Worm (Caenorhabditis elegans): ENCODE measurements around the gene C29E4.9.
"Not testable (repeated sequence)": the region's sequence is repeated elsewhere in the genome, so short reads cannot be mapped to it uniquely, and the experiment has no call there.

Gene C29E4.9

DNA sequence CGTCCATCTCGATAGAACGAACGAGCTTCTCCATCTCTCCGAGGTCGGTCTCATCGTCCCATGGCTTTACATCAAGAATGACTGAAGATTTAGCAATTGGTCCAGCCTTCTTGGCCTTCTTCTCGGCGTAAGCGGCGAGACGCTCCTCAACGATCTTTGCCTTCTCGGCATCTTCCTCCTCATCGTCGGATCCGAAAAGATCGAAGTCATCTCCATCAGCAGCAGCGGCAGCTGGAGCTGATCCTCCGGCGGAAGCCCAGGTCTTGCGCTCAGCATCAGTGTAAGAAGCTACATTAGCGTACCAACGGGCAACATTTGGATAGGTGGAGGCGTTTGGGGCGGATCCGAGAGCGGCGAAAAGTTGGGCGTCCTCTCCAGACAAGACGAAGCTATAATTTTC is 15.8 kb upstream of the C29E4.9 start:
- TF ChIP-seq ceh-43 (GFP tag; optimal IDR thresholded peaks at IDR 0.05) (no peak), flh-1 (GFP tag; optimal IDR thresholded peaks at IDR 0.05) (no peak), ham-2 (GFP tag; optimal IDR thresholded peaks at IDR 0.05) (no peak), drap-1 (GFP tag; optimal IDR thresholded peaks at IDR 0.05) (no peak), sem-2 (GFP tag; optimal IDR thresholded peaks at IDR 0.05) (no peak), tbx-8 (GFP tag; optimal IDR thresholded peaks at IDR 0.05) (no peak), nhr-237 (tag; optimal IDR thresholded peaks at IDR 0.05) (no peak)

DNA sequence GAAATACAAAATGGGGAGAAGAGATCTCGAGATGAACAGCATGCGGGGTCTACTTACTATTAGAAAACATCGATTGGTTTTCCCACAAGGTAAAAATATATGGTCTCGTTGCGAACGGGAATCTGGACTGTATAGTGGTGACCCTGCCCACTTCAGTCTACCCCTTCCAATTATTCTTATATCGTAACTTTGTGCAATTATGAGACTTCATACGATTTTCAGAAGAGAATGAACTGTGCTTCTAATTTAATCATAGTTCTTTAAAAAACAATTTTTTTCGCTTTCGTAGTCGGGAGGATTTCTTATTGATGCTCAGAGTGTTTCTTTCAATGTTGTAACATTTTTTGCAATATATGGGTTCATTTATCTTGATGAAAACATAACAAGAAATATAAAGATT is 15.2 kb upstream of the C29E4.9 start, which contains the start of gene F54H12.5:
Gene F54H12.5 (minus strand): TSS at position 101 of the 400 bp plus-strand sequence.
- no peak for TF ChIP-seq sptf-1 (tag; optimal IDR thresholded peaks at IDR 0.05)
- TF ChIP-seq unc-39 (tag; optimal IDR thresholded peaks at IDR 0.05), result no peak
- no peak for TF ChIP-seq lin-32 (GFP tag; optimal IDR thresholded peaks at IDR 0.05)
- TF ChIP-seq lsy-2 (tag; optimal IDR thresholded peaks at IDR 0.05), result no peak
- TF ChIP-seq tbx-8 (GFP tag; optimal IDR thresholded peaks at IDR 0.05), result no peak
- TF ChIP-seq ceh-39 (tag; optimal IDR thresholded peaks at IDR 0.05), result peak; percentile 27

- TF ChIP-seq nhr-12 (tag; optimal IDR thresholded peaks at IDR 0.05), result no peak
- no peak for TF ChIP-seq lin-32 (GFP tag; optimal IDR thresholded peaks at IDR 0.05)
- no peak for TF ChIP-seq nhr-76 (tag; optimal IDR thresholded peaks at IDR 0.05)
- TF ChIP-seq drap-1 (GFP tag; optimal IDR thresholded peaks at IDR 0.05), result no peak
Measured at ce11 chrIII:7969121-7969520, 12.3 kb upstream of the C29E4.9 start, which contains the start of the genes F54H12.8 and F54H12.7. Gene F54H12.8 (minus strand): TSS chrIII:7969221. Gene F54H12.7 (plus strand): TSS chrIII:7969349.

DNA sequence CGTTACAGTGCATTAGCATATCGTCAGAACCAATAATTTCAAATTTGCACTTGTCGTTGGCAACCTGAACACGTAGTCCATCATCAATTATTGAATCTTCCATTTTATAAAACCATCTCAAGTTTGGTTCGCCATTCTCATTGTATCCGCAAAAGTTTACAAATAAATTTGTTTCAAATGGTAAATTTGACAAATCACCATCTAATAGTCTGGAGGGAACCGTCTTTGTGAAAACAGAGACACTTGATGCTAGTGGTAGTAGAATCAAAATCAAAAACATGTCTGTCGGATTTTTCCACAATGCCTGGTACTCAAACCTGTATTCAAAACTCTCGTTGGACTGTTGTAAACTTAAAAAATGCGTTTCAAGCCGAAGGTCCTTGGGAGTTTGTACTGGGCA is 7.4 kb upstream of the C29E4.9 start, which contains the start of gene F54H12.2:
Gene F54H12.2 (plus strand): TSS at position 301 of the 400 bp plus-strand sequence.
- TF ChIP-seq elt-1 (tag; optimal IDR thresholded peaks at IDR 0.05; ENCODE audit: borderline replicate concordance, insufficient read depth); mls-2 (tag; optimal IDR thresholded peaks at IDR 0.05); ceh-83 (GFP tag; optimal IDR thresholded peaks at IDR 0.05): not testable (repeated sequence)

- TF ChIP-seq lin-32 (GFP tag; optimal IDR thresholded peaks at IDR 0.05); lsy-2 (tag; optimal IDR thresholded peaks at IDR 0.05); ceh-39 (tag; optimal IDR thresholded peaks at IDR 0.05): not testable (repeated sequence)
Measured at ce11 chrIII:7962641-7963040, 5.8 kb upstream of the C29E4.9 start, which contains the start of gene F54H12.4. Gene F54H12.4 (minus strand): TSS chrIII:7962741.

DNA sequence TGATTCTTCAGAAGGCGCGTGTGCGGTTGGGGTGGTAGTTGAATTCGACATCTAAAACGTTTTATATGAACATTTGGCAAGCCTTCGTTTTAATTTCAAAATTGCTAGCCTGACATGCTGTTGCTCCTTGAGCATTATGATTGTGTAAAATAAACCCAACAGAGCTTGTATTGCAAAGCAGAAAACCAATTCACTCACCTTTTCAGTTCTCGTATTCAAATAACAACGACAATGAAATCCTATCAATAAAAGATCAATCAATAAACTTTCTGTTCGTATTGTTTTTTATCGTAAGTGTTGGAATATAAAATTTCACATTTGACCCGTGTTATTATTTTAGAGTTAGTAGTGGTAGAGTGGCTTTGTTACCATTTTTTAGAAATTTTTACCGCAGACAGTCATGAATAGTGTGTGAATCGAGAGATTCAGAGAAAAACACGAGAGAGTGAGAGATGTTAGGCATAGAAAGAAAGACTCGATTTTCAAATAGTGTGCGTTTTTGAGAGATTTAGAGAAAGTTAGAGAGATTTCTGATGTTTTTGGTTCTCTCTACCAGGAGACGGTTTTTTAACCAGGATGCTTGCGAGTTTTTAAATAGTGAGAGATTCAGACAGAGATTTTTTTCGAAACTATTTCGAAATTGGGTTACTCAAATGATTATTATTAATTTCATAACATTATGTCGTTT is 2.2 kb upstream of the C29E4.9 start, which contains the start of gene F54H12.10:
Gene F54H12.10 (minus strand): TSS at position 51 of the 688 bp plus-strand sequence.
- not testable (repeated sequence) for TF ChIP-seq zip-8 (tag; optimal IDR thresholded peaks at IDR 0.05); cnd-1 (tag; optimal IDR thresholded peaks at IDR 0.05); ceh-83 (GFP tag; optimal IDR thresholded peaks at IDR 0.05)

DNA sequence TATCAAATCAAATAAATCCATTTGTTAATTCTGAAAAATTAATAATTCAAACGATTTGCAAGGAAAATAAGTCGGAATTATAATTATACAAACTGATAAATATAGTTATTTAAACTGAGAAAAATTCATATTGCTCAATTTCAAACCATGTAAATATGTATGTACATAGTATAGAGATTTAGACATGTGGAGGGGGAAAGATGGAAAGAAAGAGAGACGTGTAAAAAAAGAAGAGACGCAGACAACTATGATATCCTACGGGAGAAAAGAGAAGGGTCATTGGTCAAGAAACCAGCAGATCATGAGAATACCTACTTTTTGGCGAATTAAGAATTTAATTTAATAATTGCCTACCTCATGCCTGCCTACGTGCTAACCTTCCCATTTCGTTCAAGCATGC is 1.2 kb upstream of the C29E4.9 start, which contains the start of gene C29E4.11:
Gene C29E4.11 (minus strand): TSS at position 30 of the 400 bp plus-strand sequence.
- TF ChIP-seq ces-1 (GFP tag; optimal IDR thresholded peaks at IDR 0.05), result peak; percentile 42
- peak; percentile 33 for TF ChIP-seq pha-4 (tag; optimal IDR thresholded peaks at IDR 0.05)
- no peak for TF ChIP-seq mls-2 (tag; optimal IDR thresholded peaks at IDR 0.05)
- TF ChIP-seq lin-13 (tag; optimal IDR thresholded peaks at IDR 0.05), result no peak
- no peak for TF ChIP-seq lsy-2 (tag; optimal IDR thresholded peaks at IDR 0.05)

ce11 chrIII:7953208-7953607 is 3.7 kb downstream of the C29E4.9 start, which contains the start of gene let-754:
Gene let-754 (minus strand): TSS chrIII:7953308.
- TF ChIP-seq ceh-39 (tag; optimal IDR thresholded peaks at IDR 0.05), result no peak
- no peak for TF ChIP-seq tbx-8 (GFP tag; optimal IDR thresholded peaks at IDR 0.05)
- no peak for TF ChIP-seq zip-8 (tag; optimal IDR thresholded peaks at IDR 0.05)
- TF ChIP-seq mls-2 (tag; optimal IDR thresholded peaks at IDR 0.05), result no peak
- no peak for TF ChIP-seq lsy-2 (tag; optimal IDR thresholded peaks at IDR 0.05)
- no peak for TF ChIP-seq M03D4.4 (tag; optimal IDR thresholded peaks at IDR 0.05)
- TF ChIP-seq ztf-11 (tag; optimal IDR thresholded peaks at IDR 0.05), result no peak
- no peak for TF ChIP-seq nhr-12 (tag; optimal IDR thresholded peaks at IDR 0.05)
- no peak for TF ChIP-seq unc-62 (GFP tag; optimal IDR thresholded peaks at IDR 0.05)
- TF ChIP-seq nhr-237 (tag; optimal IDR thresholded peaks at IDR 0.05), result no peak
- TF ChIP-seq mep-1 (tag; optimal IDR thresholded peaks at IDR 0.05), result no peak
- no peak for TF ChIP-seq blmp-1 (tag; optimal IDR thresholded peaks at IDR 0.05)
- TF ChIP-seq unc-39 (tag; optimal IDR thresholded peaks at IDR 0.05), result no peak

All from whole organism, mixed stage, embryonic.